Worm (Caenorhabditis elegans) whole organism, L4 larva: ENCODE results near the gene Y67A10A.11.
A peak's percentile ranks its signal among the peaks of the same experiment; 100 is the strongest.

ENCODE experiments used
- F26F4.8 ChIP-seq: fragments of 200-800 bp; sonication (Bioruptor generic); conservative IDR thresholded peaks from 2 replicates; pipeline ENCODE4 v1.3.6; 2022; ENCODE audit warnings: missing genetic modification characterization, missing compliant biosample characterization
- F37D6.2 ChIP-seq: sonication (generic microtip); optimal IDR thresholded peaks from 2 replicates; lab custom pipeline; 2016; ENCODE audit warnings: mild to moderate bottlenecking, missing genetic modification characterization, missing compliant biosample characterization
- T20F7.1 ChIP-seq: fragments of 200-800 bp; sonication (Bioruptor generic); optimal IDR thresholded peaks from 2 replicates; lab custom pipeline; 2018; ENCODE audit warnings: mild to moderate bottlenecking, missing genetic modification characterization, missing compliant biosample characterization
- T26A8.4 ChIP-seq: fragments of 200-800 bp; sonication (Bioruptor generic); IDR thresholded peaks from 2 replicates; pipeline ENCODE4 v1.3.6; 2022; ENCODE audit warnings: missing genetic modification characterization, missing compliant biosample characterization
- Y48G9A.11 ChIP-seq: fragments of 200-800 bp; sonication (Bioruptor generic); IDR thresholded peaks from 2 replicates; pipeline ENCODE4 v1.3.6; 2022; ENCODE audit warnings: missing genetic modification reagents, missing genetic modification characterization, missing compliant biosample characterization
- ZK546.5 ChIP-seq, 2 experiments: sonication (generic microtip); optimal IDR thresholded peaks; 2 replicates each; lab custom pipeline; 2017; ENCODE audit warnings: missing biosample characterization in 2 of 2, missing genetic modification characterization in 2 of 2
- aha-1 ChIP-seq: fragments of 150-350 bp; peaks from one replicate; lab custom pipeline; 2014; ENCODE audit warnings: missing biosample characterization, missing genetic modification characterization
- ama-1 ChIP-seq: fragments of 150-350 bp; optimal IDR thresholded peaks from 2 replicates; lab custom pipeline; 2014; ENCODE audit warnings: inconsistent platforms, mixed read lengths
- ceh-20 ChIP-seq: fragments of 200-800 bp; sonication (Bioruptor generic); IDR thresholded peaks from 2 replicates; pipeline ENCODE4 v1.3.6; 2022; ENCODE audit warnings: missing genetic modification reagents, missing genetic modification characterization, missing compliant biosample characterization
- ceh-28 ChIP-seq: fragments of 150-350 bp; optimal IDR thresholded peaks from 2 replicates; lab custom pipeline; 2014; ENCODE audit warnings: missing biosample characterization, missing genetic modification reagents, missing genetic modification characterization
- ceh-32 ChIP-seq: sonication (generic microtip); optimal IDR thresholded peaks from 2 replicates; lab custom pipeline; 2016; ENCODE audit warnings: mild to moderate bottlenecking, missing genetic modification characterization, missing compliant biosample characterization; ENCODE audit not compliant: poor library complexity
- daf-12 ChIP-seq: fragments of 150-350 bp; optimal IDR thresholded peaks from 2 replicates; lab custom pipeline; 2014; ENCODE audit warnings: missing biosample characterization, missing genetic modification reagents, missing genetic modification characterization
- daf-19 ChIP-seq: fragments of 200-800 bp; sonication (Bioruptor generic); conservative IDR thresholded peaks from 2 replicates; pipeline ENCODE4 v1.3.6; 2022; ENCODE audit warnings: missing genetic modification characterization, missing compliant biosample characterization
- fos-1 ChIP-seq: fragments of 150-350 bp; optimal IDR thresholded peaks from 2 replicates; lab custom pipeline; 2014; ENCODE audit warnings: missing biosample characterization, missing genetic modification characterization
- hif-1 ChIP-seq, 2 experiments: sonication (generic microtip); optimal IDR thresholded peaks; 2 replicates each; lab custom pipeline; 2016 to 2017; ENCODE audit warnings: missing compliant biosample characterization in 2 of 2, missing genetic modification characterization in 2 of 2, missing genetic modification reagents in 2 of 2, missing genotype in 2 of 2, mild to moderate bottlenecking in 1 of 2
- hlh-30 ChIP-seq: sonication (generic microtip); optimal IDR thresholded peaks from 2 replicates; lab custom pipeline; 2017; ENCODE audit warnings: antibody characterized with exemption, mild to moderate bottlenecking, missing genetic modification characterization, missing compliant biosample characterization; ENCODE audit not compliant: insufficient read depth
- hmg-1.1 ChIP-seq: fragments of 200-800 bp; sonication (Bioruptor generic); IDR thresholded peaks from 2 replicates; pipeline ENCODE4 v1.3.6; 2022; ENCODE audit warnings: missing genetic modification reagents, missing genetic modification characterization, missing compliant biosample characterization
- lin-39 ChIP-seq: fragments of 150-350 bp; optimal IDR thresholded peaks from 2 replicates; lab custom pipeline; 2014; ENCODE audit warnings: missing biosample characterization, missing genetic modification reagents, missing genetic modification characterization
- lsy-2 ChIP-seq, 2 experiments: fragments of 150-350 bp in 1 of 2; sonication (generic microtip) in 1 of 2; optimal IDR thresholded peaks; 2 replicates each; lab custom pipeline; 2014 to 2017; ENCODE audit warnings: missing biosample characterization in 2 of 2, missing genetic modification characterization in 2 of 2
- madf-5 ChIP-seq, 2 experiments: fragments of 200-800 bp; sonication (Bioruptor generic); IDR thresholded peaks; 2 replicates each; pipeline ENCODE4 v1.3.6; 2022; ENCODE audit warnings: missing compliant biosample characterization in 2 of 2, missing genetic modification characterization in 2 of 2
- mdl-1 ChIP-seq, 2 experiments: fragments of 150-350 bp in 1 of 2; sonication (generic microtip) in 1 of 2; optimal IDR thresholded peaks; 2 replicates each; lab custom pipeline; 2014 to 2017; ENCODE audit warnings: missing biosample characterization in 2 of 2, missing genetic modification characterization in 2 of 2
- mdt-29 ChIP-seq: fragments of 200-800 bp; sonication (Bioruptor generic); IDR thresholded peaks from 2 replicates; pipeline ENCODE4 v1.3.6; 2022; ENCODE audit warnings: missing genetic modification reagents, missing genetic modification characterization, missing compliant biosample characterization
- mxl-2 ChIP-seq: fragments of 200-800 bp; sonication (Bioruptor generic); conservative IDR thresholded peaks from 2 replicates; pipeline ENCODE4 v1.3.6; 2022; ENCODE audit warnings: missing genetic modification reagents, missing genetic modification characterization, missing compliant biosample characterization
- nhr-10 ChIP-seq: fragments of 150-350 bp; optimal IDR thresholded peaks from 2 replicates; lab custom pipeline; 2014; ENCODE audit warnings: missing biosample characterization, missing genetic modification characterization
- nhr-111 ChIP-seq: fragments of 200-800 bp; sonication (Bioruptor generic); optimal IDR thresholded peaks from 2 replicates; lab custom pipeline; 2018; ENCODE audit warnings: mild to moderate bottlenecking, missing genetic modification characterization, missing compliant biosample characterization
- nhr-41 ChIP-seq: fragments of 200-800 bp; sonication (Bioruptor generic); IDR thresholded peaks from 2 replicates; pipeline ENCODE4 v1.3.6; 2022; ENCODE audit warnings: missing genetic modification reagents, missing genetic modification characterization, missing compliant biosample characterization
- pha-4 ChIP-seq, 2 experiments: fragments of 150-350 bp in 1 of 2; fragments of 200-800 bp in 1 of 2; sonication (Bioruptor generic) in 1 of 2; IDR thresholded peaks in 1 of 2; optimal IDR thresholded peaks in 1 of 2; 2 replicates each; pipeline versions ENCODE4 v1.3.6 to Lab custom; 2014 to 2022; ENCODE audit warnings: missing genetic modification characterization in 2 of 2, missing genetic modification reagents in 2 of 2, missing biosample characterization in 1 of 2, missing compliant biosample characterization in 1 of 2
- rbr-2 ChIP-seq: sonication (generic microtip); optimal IDR thresholded peaks from 2 replicates; lab custom pipeline; 2016; ENCODE audit warnings: missing genotype, missing genetic modification characterization, missing compliant biosample characterization
- saeg-2 ChIP-seq: fragments of 200-800 bp; sonication (Bioruptor generic); IDR thresholded peaks from 2 replicates; pipeline ENCODE4 v1.3.6; 2022; ENCODE audit warnings: missing genetic modification reagents, missing genetic modification characterization, missing compliant biosample characterization
- snpc-1.2 ChIP-seq: fragments of 200-800 bp; sonication (Bioruptor generic); IDR thresholded peaks from 2 replicates; pipeline ENCODE4 v1.3.6; 2022; ENCODE audit warnings: missing genetic modification reagents, missing genetic modification characterization, missing compliant biosample characterization
- spr-1 ChIP-seq: sonication (generic microtip); optimal IDR thresholded peaks from 2 replicates; lab custom pipeline; 2016; ENCODE audit warnings: mild to moderate bottlenecking, missing genetic modification characterization, missing compliant biosample characterization
- unc-130 ChIP-seq: sonication (generic microtip); optimal IDR thresholded peaks from 2 replicates; lab custom pipeline; 2016; ENCODE audit warnings: missing genetic modification reagents, missing genetic modification characterization, missing compliant biosample characterization
- unc-62 ChIP-seq, 3 experiments: fragments of 150-350 bp in 1 of 3; sonication (generic microtip); optimal IDR thresholded peaks in 2 of 3; peaks in 1 of 3; 1 replicate in 1 of 3; 2 replicates in 2 of 3; lab custom pipeline; 2014 to 2017; ENCODE audit warnings: missing biosample characterization in 3 of 3, missing genetic modification characterization in 3 of 3, missing genetic modification reagents in 3 of 3, missing genotype in 1 of 3
- vab-7 ChIP-seq: fragments of 200-800 bp; sonication (Bioruptor generic); IDR thresholded peaks from 2 replicates; pipeline ENCODE4 v1.3.6; 2022; ENCODE audit warnings: missing genetic modification reagents, missing genetic modification characterization, missing compliant biosample characterization
- zfp-2 ChIP-seq: sonication (generic microtip); optimal IDR thresholded peaks from 2 replicates; lab custom pipeline; 2016; ENCODE audit warnings: mild to moderate bottlenecking, missing genetic modification characterization, missing compliant biosample characterization
- zfp-3 ChIP-seq: fragments of 200-800 bp; sonication (Bioruptor generic); conservative IDR thresholded peaks from 2 replicates; pipeline ENCODE4 v1.3.6; 2022; ENCODE audit warnings: missing genetic modification reagents, missing genetic modification characterization, missing compliant biosample characterization
- ztf-11 ChIP-seq: fragments of 150-350 bp; optimal IDR thresholded peaks from 2 replicates; lab custom pipeline; 2014; ENCODE audit warnings: missing biosample characterization, missing genetic modification characterization
- ztf-7 ChIP-seq: fragments of 150-350 bp; optimal IDR thresholded peaks from 2 replicates; lab custom pipeline; 2014; ENCODE audit warnings: missing biosample characterization, missing genetic modification characterization

Gene Y67A10A.11

ce11 chrIV:14305813-14306212 is 33.9 kb upstream of the Y67A10A.11 start:
- TF ChIP-seq ceh-20 (GFP tag; lab: Robert Waterston, UW) (no peak), fos-1 (tag; lab: Kevin White, UChicago) (no peak), mdl-1 (tag; optimal IDR thresholded peaks at IDR 0.05; lab: Kevin White, UChicago) (no peak), ZK546.5 (tag; optimal IDR thresholded peaks at IDR 0.05; lab: Kevin White, UChicago) (no peak), aha-1 (tag; lab: Kevin White, UChicago) (peak; percentile 93), spr-1 (no peak)

ce11 chrIV:14307381-14307999 is 32.3 kb upstream of the Y67A10A.11 start:
- TF ChIP-seq snpc-1.2 (GFP tag; lab: Robert Waterston, UW): peak; percentile 84

DNA sequence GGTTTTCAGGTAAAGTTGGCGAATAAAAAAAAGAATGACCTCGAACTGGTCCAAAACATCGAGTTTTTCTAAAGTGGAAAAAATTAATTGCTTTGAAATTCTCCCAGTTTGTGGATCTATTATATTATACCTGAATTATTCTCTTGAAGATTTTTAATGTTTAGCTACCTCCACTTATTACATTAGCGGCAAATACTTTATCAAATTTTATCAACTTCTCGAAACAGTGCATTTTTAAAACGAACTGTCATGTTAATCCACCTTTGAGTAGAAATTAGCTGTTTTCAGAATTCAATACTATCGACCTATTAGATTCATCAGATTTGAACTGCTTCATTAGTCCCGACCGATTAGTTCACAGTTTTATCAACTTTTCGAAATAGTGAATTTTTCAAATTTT is 21.7 kb upstream of the Y67A10A.11 start:
- TF ChIP-seq ztf-11 (tag; lab: Kevin White, UChicago) (no peak), snpc-1.2 (GFP tag; lab: Robert Waterston, UW) (peak; percentile 59)

DNA sequence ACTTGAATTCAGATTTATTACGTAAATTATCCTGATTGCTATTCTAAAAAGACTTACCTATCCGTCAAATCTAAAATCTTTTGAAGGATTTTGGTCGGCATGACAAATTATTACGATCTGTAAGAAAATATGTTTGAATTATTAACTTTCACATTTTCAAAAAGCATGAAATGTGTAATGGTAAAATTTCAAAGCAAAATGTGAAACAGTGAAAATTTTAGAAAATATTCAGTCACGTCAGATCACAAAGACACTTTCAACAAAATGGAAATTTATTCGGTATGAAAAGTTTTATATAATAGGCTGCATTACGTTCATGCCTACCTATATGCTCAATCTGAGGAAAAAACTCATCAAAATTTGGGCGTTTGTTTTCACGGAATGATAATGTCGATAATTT is 18.1 kb upstream of the Y67A10A.11 start, which contains the start of gene fbxa-126:
fbxa-126 (minus strand) TSS at position 101 of the 400 bp plus-strand sequence.
- TF ChIP-seq zfp-2: no peak
- no peak for TF ChIP-seq ceh-32 (tag; lab: Kevin White, UChicago)
- TF ChIP-seq ama-1 (lab: Kevin White, UChicago): no peak
- no peak for TF ChIP-seq ztf-7 (tag; lab: Kevin White, UChicago)
- TF ChIP-seq madf-5 (GFP tag; IDR thresholded peaks at IDR 0.05; lab: Robert Waterston, UW): no peak

ce11 chrIV:14326283-14326682 is 13.5 kb upstream of the Y67A10A.11 start, which contains the start of gene fbxa-83:
Gene fbxa-83, minus strand, starts transcription at chrIV:14326383.
- TF ChIP-seq daf-12: no peak
- TF ChIP-seq hmg-1.1 (GFP tag; lab: Robert Waterston, UW): no peak
- TF ChIP-seq nhr-41 (GFP tag; lab: Robert Waterston, UW): no peak
- TF ChIP-seq nhr-111 (GFP tag; lab: Kevin White, UChicago): no peak
- TF ChIP-seq T20F7.1: no peak
- TF ChIP-seq fos-1 (tag; lab: Kevin White, UChicago): no peak
- no peak for TF ChIP-seq pha-4 (GFP tag; IDR thresholded peaks at IDR 0.05; lab: Robert Waterston, UW)
- no peak for TF ChIP-seq pha-4 (tag; optimal IDR thresholded peaks at IDR 0.05; lab: Kevin White, UChicago)
- no peak for TF ChIP-seq zfp-3 (GFP tag; lab: Robert Waterston, UW)
- TF ChIP-seq madf-5 (GFP tag; IDR thresholded peaks at IDR 0.05; lab: Robert Waterston, UW): no peak
- no peak for TF ChIP-seq unc-62 (GFP tag; optimal IDR thresholded peaks at IDR 0.05 in 1 of 2; lab: Kevin White, UChicago)
- TF ChIP-seq unc-62 (tag; optimal IDR thresholded peaks at IDR 0.05; lab: Kevin White, UChicago): no peak
- no peak for TF ChIP-seq saeg-2 (GFP tag; lab: Robert Waterston, UW)
- no peak for TF ChIP-seq spr-1
- TF ChIP-seq hif-1 (tag; optimal IDR thresholded peaks at IDR 0.05; lab: Kevin White, UChicago): no peak

ce11 chrIV:14326694-14327298 is 13.0 kb upstream of the Y67A10A.11 start:
- 0 out of 2 replicates have a peak, but pooled peaks have one; percentile 5 for TF ChIP-seq mxl-2 (GFP tag; lab: Robert Waterston, UW)
- TF ChIP-seq F26F4.8 (GFP tag; lab: Robert Waterston, UW): no peak
- no peak for TF ChIP-seq lin-39 (tag; lab: Kevin White, UChicago)
- peak; percentile 70 for TF ChIP-seq Y48G9A.11
- TF ChIP-seq T26A8.4 (GFP tag; lab: Robert Waterston, UW): peak; percentile 91
- TF ChIP-seq F37D6.2 (tag; lab: Kevin White, UChicago): peak; percentile 19
- TF ChIP-seq nhr-10 (tag; lab: Kevin White, UChicago): no peak
- 0 out of 2 replicates have a peak, but pooled peaks have one; percentile 73 for TF ChIP-seq daf-19
- TF ChIP-seq mdt-29 (GFP tag; lab: Robert Waterston, UW): peak; percentile 95
- TF ChIP-seq ztf-11 (tag; lab: Kevin White, UChicago): no peak
- peak; percentile 77 for TF ChIP-seq rbr-2 (tag; lab: Kevin White, UChicago)
- peak; percentile 61 for TF ChIP-seq hlh-30 (tag; lab: Kevin White, UChicago)
- TF ChIP-seq unc-130 (GFP tag; lab: Kevin White, UChicago): peak; percentile 44
- no peak for TF ChIP-seq lsy-2 (tag; optimal IDR thresholded peaks at IDR 0.05; lab: Kevin White, UChicago)
- TF ChIP-seq zfp-3 (GFP tag; lab: Robert Waterston, UW): peak; percentile 66; the same call in 1 of the 2 replicates
- TF ChIP-seq snpc-1.2 (GFP tag; lab: Robert Waterston, UW): peak; percentile 100
- no peak for TF ChIP-seq ceh-28
- TF ChIP-seq nhr-111 (GFP tag; lab: Kevin White, UChicago): peak; percentile 21
- peak; percentile 43; the same call in 1 of the 2 replicates for TF ChIP-seq vab-7 (GFP tag; lab: Robert Waterston, UW)
